Worm (Caenorhabditis elegans) whole organism, L1 larva: ENCODE data around the gene F25D1.3.

Experiments used
- C04F5.9 ChIP-seq: sonication (generic microtip); optimal IDR thresholded peaks from 2 replicates; lab custom pipeline; 2016; ENCODE audit warnings: missing genetic modification characterization, missing compliant biosample characterization
- C16A3.4 ChIP-seq: fragments of 150-350 bp; optimal IDR thresholded peaks from 2 replicates; lab custom pipeline; 2014; ENCODE audit warnings: missing biosample characterization, missing genetic modification characterization
- Y116A8C.19 ChIP-seq: sonication (generic microtip); optimal IDR thresholded peaks from 2 replicates; lab custom pipeline; 2016; ENCODE audit warnings: missing compliant biosample characterization, missing genetic modification characterization, borderline replicate concordance
- ama-1 ChIP-seq: fragments of 150-350 bp; optimal IDR thresholded peaks from 2 replicates; lab custom pipeline; 2014
- blmp-1 ChIP-seq: fragments of 150-350 bp; optimal IDR thresholded peaks from 2 replicates; lab custom pipeline; 2014; ENCODE audit warnings: missing biosample characterization, missing genetic modification characterization
- ceh-8 ChIP-seq: fragments of 200-800 bp; sonication (Bioruptor generic); optimal IDR thresholded peaks from 2 replicates; lab custom pipeline; 2018; ENCODE audit warnings: mild to moderate bottlenecking, missing genetic modification characterization, moderate library complexity, missing compliant biosample characterization
- ceh-82 ChIP-seq, 3 experiments: fragments of 150-350 bp in 1 of 3; sonication (generic microtip) in 2 of 3; optimal IDR thresholded peaks; 2 replicates each; lab custom pipeline; 2014 to 2017; ENCODE audit warnings: missing biosample characterization in 3 of 3, missing genetic modification characterization in 3 of 3
- ceh-90 ChIP-seq: sonication (generic microtip); optimal IDR thresholded peaks from 2 replicates; lab custom pipeline; 2016; ENCODE audit warnings: missing genetic modification characterization, missing compliant biosample characterization
- dpl-1 ChIP-seq, 3 experiments: fragments of 150-350 bp in 2 of 3; sonication (generic microtip) in 1 of 3; optimal IDR thresholded peaks; 2 replicates each; lab custom pipeline; 2014 to 2017; ENCODE audit warnings: missing biosample characterization in 3 of 3, missing genetic modification characterization in 3 of 3, missing genetic modification reagents in 3 of 3
- dsc-1 ChIP-seq: sonication (generic microtip); optimal IDR thresholded peaks from 2 replicates; lab custom pipeline; 2016; ENCODE audit warnings: mild to moderate bottlenecking, missing genetic modification characterization, missing compliant biosample characterization
- efl-1 ChIP-seq, 4 experiments: fragments of 150-350 bp; optimal IDR thresholded peaks in 3 of 4; peaks in 1 of 4; 1 replicate in 1 of 4; 2 replicates in 3 of 4; lab custom pipeline; 2014; ENCODE audit warnings: missing biosample characterization in 2 of 4, missing genetic modification characterization in 2 of 4, missing genetic modification reagents in 2 of 4
- efl-3 ChIP-seq: fragments of 200-800 bp; sonication (Bioruptor generic); optimal IDR thresholded peaks from 2 replicates; lab custom pipeline; 2018; ENCODE audit warnings: mild to moderate bottlenecking, missing genetic modification characterization, missing compliant biosample characterization
- egl-27 ChIP-seq, 2 experiments: fragments of 150-350 bp in 1 of 2; sonication (generic microtip); optimal IDR thresholded peaks; 3 replicates each; lab custom pipeline; 2017 to 2018; ENCODE audit warnings: missing biosample characterization in 2 of 2, missing genetic modification characterization in 2 of 2, missing genetic modification reagents in 2 of 2
- elt-2 ChIP-seq: sonication (generic microtip); optimal IDR thresholded peaks from 2 replicates; lab custom pipeline; 2016; ENCODE audit warnings: missing genetic modification characterization, mild to moderate bottlenecking, inconsistent platforms, missing compliant biosample characterization, missing genetic modification reagents
- ets-5 ChIP-seq: fragments of 200-800 bp; sonication (Bioruptor generic); IDR thresholded peaks from 2 replicates; pipeline ENCODE4 v1.3.6; 2022; ENCODE audit warnings: missing genetic modification characterization, missing compliant biosample characterization
- hlh-4 ChIP-seq: sonication (generic microtip); optimal IDR thresholded peaks from 2 replicates; lab custom pipeline; 2016; ENCODE audit warnings: mild to moderate bottlenecking, missing genetic modification characterization, missing compliant biosample characterization
- lin-13 ChIP-seq: fragments of 150-350 bp; optimal IDR thresholded peaks from 2 replicates; lab custom pipeline; 2014; ENCODE audit warnings: missing biosample characterization, missing genetic modification reagents, missing genetic modification characterization
- lin-14 ChIP-seq: fragments of 200-800 bp; sonication (Bioruptor generic); optimal IDR thresholded peaks from 2 replicates; lab custom pipeline; 2018; ENCODE audit warnings: mild to moderate bottlenecking, missing genetic modification characterization, moderate library complexity, missing compliant biosample characterization
- lin-35 ChIP-seq, 2 experiments: fragments of 150-350 bp; optimal IDR thresholded peaks; 2 replicates each; lab custom pipeline; 2014; ENCODE audit warnings: missing biosample characterization in 2 of 2, missing genetic modification characterization in 2 of 2, missing genetic modification reagents in 2 of 2
- lin-39 ChIP-seq: fragments of 150-350 bp; optimal IDR thresholded peaks from 2 replicates; lab custom pipeline; 2014; ENCODE audit warnings: missing biosample characterization, missing genetic modification reagents, missing genetic modification characterization
- mab-9 ChIP-seq: fragments of 200-800 bp; sonication (Bioruptor generic); IDR thresholded peaks from 2 replicates; pipeline ENCODE4 v1.3.6; 2022; ENCODE audit warnings: missing genetic modification reagents, missing genetic modification characterization, missing compliant biosample characterization
- mdl-1 ChIP-seq, 2 experiments: fragments of 150-350 bp; optimal IDR thresholded peaks; 2 replicates each; lab custom pipeline; 2014 to 2017; ENCODE audit warnings: missing biosample characterization in 2 of 2, missing genetic modification characterization in 2 of 2, inconsistent platforms in 1 of 2
- mef-2 ChIP-seq: fragments of 150-350 bp; optimal IDR thresholded peaks from 2 replicates; lab custom pipeline; 2014; ENCODE audit warnings: missing biosample characterization, missing genetic modification characterization
- mep-1 ChIP-seq: fragments of 150-350 bp; optimal IDR thresholded peaks from 2 replicates; lab custom pipeline; 2014; ENCODE audit warnings: missing biosample characterization, missing genetic modification characterization
- nhr-47 ChIP-seq: sonication (generic microtip); optimal IDR thresholded peaks from 2 replicates; lab custom pipeline; 2016; ENCODE audit warnings: mild to moderate bottlenecking, missing genetic modification characterization, moderate library complexity, missing compliant biosample characterization
- nhr-76 ChIP-seq: sonication (generic microtip); optimal IDR thresholded peaks from 2 replicates; lab custom pipeline; 2017; ENCODE audit warnings: missing biosample characterization, missing genetic modification characterization
- nhr-77 ChIP-seq: fragments of 150-350 bp; optimal IDR thresholded peaks from 2 replicates; lab custom pipeline; 2014; ENCODE audit warnings: missing biosample characterization, missing genetic modification characterization
- pax-3 ChIP-seq: fragments of 200-800 bp; sonication (Bioruptor generic); optimal IDR thresholded peaks from 2 replicates; lab custom pipeline; 2018; ENCODE audit warnings: mild to moderate bottlenecking, missing genetic modification characterization, moderate library complexity, missing compliant biosample characterization
- pqm-1 ChIP-seq: sonication (generic microtip); optimal IDR thresholded peaks from 3 replicates; lab custom pipeline; 2017; ENCODE audit warnings: missing biosample characterization, missing genetic modification characterization
- sox-4 ChIP-seq: sonication (generic microtip); optimal IDR thresholded peaks from 2 replicates; lab custom pipeline; 2016; ENCODE audit warnings: missing genetic modification characterization, missing compliant biosample characterization
- tbx-2 ChIP-seq: sonication (generic microtip); optimal IDR thresholded peaks from 2 replicates; lab custom pipeline; 2016; ENCODE audit warnings: missing genetic modification characterization, missing compliant biosample characterization
- unc-86 ChIP-seq: sonication (generic microtip); optimal IDR thresholded peaks from 2 replicates; lab custom pipeline; 2016; ENCODE audit warnings: missing genetic modification characterization, missing compliant biosample characterization
- zag-1 ChIP-seq: fragments of 150-350 bp; optimal IDR thresholded peaks from 2 replicates; lab custom pipeline; 2014; ENCODE audit warnings: missing biosample characterization, missing genetic modification characterization
- ztf-11 ChIP-seq, 2 experiments: sonication (generic microtip); optimal IDR thresholded peaks; 2 replicates each; lab custom pipeline; 2016 to 2017; ENCODE audit warnings: missing genetic modification characterization in 2 of 2, missing biosample characterization in 1 of 2, missing compliant biosample characterization in 1 of 2

Gene F25D1.3

ce11 chrV:10493150-10493549 lies 35.4 kb upstream of the F25D1.3 start, which contains the start of gene ugt-33:
TSS of gene ugt-33 (plus strand) at chrV:10493409.
- TF ChIP-seq dsc-1 (tag; lab: Kevin White, UChicago) = no peak
- TF ChIP-seq nhr-77 (tag; lab: Kevin White, UChicago) = no peak
- peak in 1 of 2 experiments; percentile 24 for TF ChIP-seq lin-35 (GFP tag; optimal IDR thresholded peaks at IDR 0.05; lab: Kevin White, UChicago)
- no peak for TF ChIP-seq nhr-47
- no peak for TF ChIP-seq sox-4 (tag; lab: Kevin White, UChicago)
- peak; percentile 57 for TF ChIP-seq elt-2 (tag; lab: Kevin White, UChicago)

- TF ChIP-seq ztf-11 (tag; optimal IDR thresholded peaks at IDR 0.05; lab: Kevin White, UChicago) (no peak), nhr-76 (no peak), ets-5 (GFP tag; lab: Robert Waterston, UW) (no peak), pax-3 (no peak), mdl-1 (tag; optimal IDR thresholded peaks at IDR 0.05; lab: Kevin White, UChicago) (no peak), unc-86 (tag; lab: Kevin White, UChicago) (no peak)
Measured at ce11 chrV:10496733-10497132, 31.8 kb upstream of the F25D1.3 start, which contains the start of gene C35A5.4. TSS of gene C35A5.4 (plus strand) at chrV:10497033.

- TF ChIP-seq efl-3 (no peak), pax-3 (no peak), ceh-82 (tag; optimal IDR thresholded peaks at IDR 0.05; lab: Kevin White, UChicago) (no peak), dpl-1 (GFP tag; optimal IDR thresholded peaks at IDR 0.05; lab: Kevin White, UChicago) (no peak), lin-14 (no peak), Y116A8C.19 (tag; lab: Kevin White, UChicago) (no peak), lin-13 (GFP tag; lab: Kevin White, UChicago) (no peak)
- TF ChIP-seq, all 84 proteins: peak for 0
Measured at ce11 chrV:10501295-10501694, 27.2 kb upstream of the F25D1.3 start, which contains the start of gene C35A5.3. TSS of gene C35A5.3 (minus strand) at chrV:10501395.

ce11 chrV:10503011-10503410 lies 25.5 kb upstream of the F25D1.3 start, which contains the start of gene C35A5.11:
TSS of gene C35A5.11 (minus strand) at chrV:10503111.
- TF ChIP-seq pqm-1 (tag; lab: Kevin White, UChicago) (no peak), blmp-1 (peak; percentile 66)

ce11 chrV:10503893-10504292 lies 24.6 kb upstream of the F25D1.3 start, which contains the start of gene C35A5.10:
TSS of gene C35A5.10 (plus strand) at chrV:10504193.
- TF ChIP-seq nhr-76 = no peak
- no peak for TF ChIP-seq mab-9 (GFP tag; lab: Robert Waterston, UW)
- TF ChIP-seq elt-2 (tag; lab: Kevin White, UChicago) = no peak
- TF ChIP-seq ceh-90 (tag; lab: Kevin White, UChicago) = no peak
- no peak for TF ChIP-seq tbx-2 (tag; lab: Kevin White, UChicago)
- TF ChIP-seq ceh-8 (GFP tag; lab: Kevin White, UChicago) = no peak
- no peak for TF ChIP-seq zag-1
- TF ChIP-seq lin-39 = no peak
- TF ChIP-seq mef-2 (tag; lab: Kevin White, UChicago) = no peak
- no peak for TF ChIP-seq C04F5.9 (tag; lab: Kevin White, UChicago)
- no peak for TF ChIP-seq efl-1 (optimal IDR thresholded peaks at IDR 0.05; lab: Kevin White, UChicago)
- TF ChIP-seq efl-1 (GFP tag; optimal IDR thresholded peaks at IDR 0.05 in 1 of 2; lab: Kevin White, UChicago) = no peak
- TF ChIP-seq pqm-1 (tag; lab: Kevin White, UChicago) = no peak
- TF ChIP-seq mep-1 (tag; lab: Kevin White, UChicago) = no peak
- no peak for TF ChIP-seq ama-1
- TF ChIP-seq egl-27 (tag; optimal IDR thresholded peaks at IDR 0.05; lab: Kevin White, UChicago) = no peak
- no peak for TF ChIP-seq C16A3.4
- TF ChIP-seq hlh-4 = no peak
